Fruit fly (Drosophila melanogaster) whole organism, embryonic: ENCODE results near the gene ND-30.
A peak's percentile ranks its signal among the peaks of the same experiment; 100 is the strongest.

Source experiments
- Awh ChIP-seq: fragments of 200-800 bp; sonication (Bioruptor generic); IDR thresholded peaks from 2 replicates; pipeline ENCODE4, ENCODE4 v1.3.6; 2022; ENCODE audit warnings: missing biosample characterization, missing genetic modification characterization
- CG11085 ChIP-seq: fragments of 200-800 bp; sonication (Bioruptor generic); IDR thresholded peaks from 2 replicates; pipeline ENCODE4 v1.3.6; 2022; ENCODE audit warnings: missing biosample characterization, missing genetic modification characterization
- CG11723 ChIP-seq: fragments of 200-800 bp; sonication (Bioruptor generic); optimal IDR thresholded peaks from 2 replicates; lab custom pipeline; 2017; ENCODE audit warnings: missing biosample characterization, mild to moderate bottlenecking, missing genetic modification characterization
- CG12219 ChIP-seq: fragments of 200-800 bp; sonication (Bioruptor generic); optimal IDR thresholded peaks from 3 replicates; lab custom pipeline; 2018; ENCODE audit warnings: missing biosample characterization, mild to moderate bottlenecking, missing genetic modification characterization
- CG12236 ChIP-seq: fragments of 200-800 bp; sonication (Bioruptor generic); optimal IDR thresholded peaks from 2 replicates; lab custom pipeline; 2016; ENCODE audit warnings: missing biosample characterization, missing genetic modification characterization
- CG14965 ChIP-seq: fragments of 200-800 bp; sonication (Bioruptor generic); optimal IDR thresholded peaks from 2 replicates; lab custom pipeline; 2016; ENCODE audit warnings: missing biosample characterization, missing genetic modification characterization, borderline replicate concordance
- CG15269 ChIP-seq: fragments of 200-800 bp; sonication (Bioruptor generic); optimal IDR thresholded peaks from 2 replicates; lab custom pipeline; 2018; ENCODE audit warnings: missing biosample characterization, mild to moderate bottlenecking, missing genetic modification characterization, moderate library complexity
- CG1603 ChIP-seq: fragments of 200-800 bp; sonication (Bioruptor generic); optimal IDR thresholded peaks from 2 replicates; lab custom pipeline; 2019; ENCODE audit warnings: missing biosample characterization, mild to moderate bottlenecking, missing genetic modification characterization, moderate library complexity
- CG16813 ChIP-seq: fragments of 200-800 bp; sonication (Bioruptor generic); IDR thresholded peaks from 3 replicates; pipeline ENCODE4 v1.3.6; 2022; ENCODE audit warnings: missing biosample characterization, missing genetic modification characterization; ENCODE audit not compliant: partially characterized antibody
- CG17829 ChIP-seq: fragments of 200-800 bp; optimal IDR thresholded peaks from 2 replicates; lab custom pipeline; 2019; ENCODE audit warnings: missing biosample characterization, mild to moderate bottlenecking, missing genetic modification characterization, moderate library complexity
- CG18599 ChIP-seq: fragments of 200-800 bp; sonication (Bioruptor generic); optimal IDR thresholded peaks from 3 replicates; lab custom pipeline; 2017; ENCODE audit warnings: missing biosample characterization, missing genetic modification characterization, mild to moderate bottlenecking, moderate library complexity, missing genetic modification reagents
- CG3163 ChIP-seq: fragments of 200-800 bp; sonication (Bioruptor generic); optimal IDR thresholded peaks from 3 replicates; lab custom pipeline; 2016; ENCODE audit warnings: missing biosample characterization, missing genetic modification characterization
- CG32767 ChIP-seq: fragments of 200-800 bp; sonication (Bioruptor generic); IDR thresholded peaks from 2 replicates; pipeline ENCODE4 v1.3.6; 2022; ENCODE audit warnings: missing biosample characterization, missing genetic modification characterization
- CG33557 ChIP-seq: fragments of 200-800 bp; sonication (Bioruptor generic); optimal IDR thresholded peaks from 2 replicates; lab custom pipeline; 2019; ENCODE audit warnings: missing biosample characterization, mild to moderate bottlenecking, missing genetic modification characterization, moderate library complexity
- CG4707 ChIP-seq: fragments of 200-800 bp; sonication (Bioruptor generic); optimal IDR thresholded peaks from 2 replicates; lab custom pipeline; 2018; ENCODE audit warnings: missing biosample characterization, mild to moderate bottlenecking, missing genetic modification characterization, moderate library complexity
- CG6272 ChIP-seq: fragments of 200-800 bp; sonication (Bioruptor generic); IDR thresholded peaks from 2 replicates; pipeline ENCODE4 v1.3.6; 2022; ENCODE audit warnings: missing biosample characterization, missing genetic modification characterization
- CG7556 ChIP-seq: fragments of 200-800 bp; sonication (Bioruptor generic); optimal IDR thresholded peaks from 2 replicates; lab custom pipeline; 2017; ENCODE audit warnings: missing biosample characterization, mild to moderate bottlenecking, missing genetic modification characterization
- CG7928 ChIP-seq: fragments of 200-800 bp; sonication (Bioruptor generic); optimal IDR thresholded peaks from 2 replicates; lab custom pipeline; 2017; ENCODE audit warnings: missing biosample characterization, mild to moderate bottlenecking, missing genetic modification characterization
- CG8290 ChIP-seq, 3 experiments: fragments of 200-800 bp; sonication (Bioruptor generic); optimal IDR thresholded peaks; 2 replicates each; lab custom pipeline; 2016 to 2019; ENCODE audit warnings: missing biosample characterization in 3 of 3, missing genetic modification characterization in 3 of 3, mild to moderate bottlenecking in 2 of 3, moderate library complexity in 1 of 3
- CG8478 ChIP-seq: fragments of >200 bp; optimal IDR thresholded peaks from 2 replicates; lab custom pipeline; 2018
- CHES-1-like ChIP-seq: fragments of 200-800 bp; sonication (Bioruptor generic); optimal IDR thresholded peaks from 2 replicates; lab custom pipeline; 2016; ENCODE audit warnings: missing biosample characterization, missing genetic modification characterization
- CTCF ChIP-seq: fragments of 200-800 bp; sonication (Bioruptor generic); optimal IDR thresholded peaks from 2 replicates; lab custom pipeline; 2017; ENCODE audit warnings: missing biosample characterization, mild to moderate bottlenecking, missing genetic modification characterization, moderate library complexity
- CkIIα-i1 ChIP-seq: fragments of 200-800 bp; sonication (Bioruptor generic); IDR thresholded peaks from 2 replicates; pipeline ENCODE4 v1.3.6; 2022; ENCODE audit warnings: missing biosample characterization, missing genetic modification characterization
- D19A ChIP-seq: fragments of 200-800 bp; optimal IDR thresholded peaks from 3 replicates; lab custom pipeline; 2019; ENCODE audit warnings: missing biosample characterization, mild to moderate bottlenecking, missing genetic modification characterization, moderate library complexity
- Doc3 ChIP-seq: fragments of 200-800 bp; sonication (Bioruptor generic); IDR thresholded peaks from 3 replicates; pipeline ENCODE4 v1.3.6; 2022; ENCODE audit warnings: missing biosample characterization, missing genetic modification characterization; ENCODE audit not compliant: partially characterized antibody
- ERR ChIP-seq: fragments of 200-800 bp; sonication (Bioruptor generic); optimal IDR thresholded peaks from 2 replicates; lab custom pipeline; 2016; ENCODE audit warnings: missing biosample characterization, missing genetic modification characterization
- H15 ChIP-seq: fragments of 200-800 bp; sonication (Bioruptor generic); IDR thresholded peaks from 3 replicates; pipeline ENCODE4 v1.3.6; 2022; ENCODE audit warnings: missing biosample characterization, missing genetic modification characterization
- MTF-1 ChIP-seq: fragments of 200-800 bp; sonication (Bioruptor generic); optimal IDR thresholded peaks from 2 replicates; lab custom pipeline; 2018; ENCODE audit warnings: missing biosample characterization, mild to moderate bottlenecking, missing genetic modification characterization, borderline replicate concordance
- Med ChIP-seq: fragments of 200-800 bp; sonication (Bioruptor generic); peaks from one replicate; lab custom pipeline; 2016; ENCODE audit warnings: missing biosample characterization, missing genetic modification characterization, mild to moderate bottlenecking, inconsistent platforms, moderate library complexity
- Myb ChIP-seq: fragments of 200-800 bp; sonication (Bioruptor generic); optimal IDR thresholded peaks from 2 replicates; lab custom pipeline; 2016; ENCODE audit warnings: missing biosample characterization, missing genetic modification characterization
- NFAT ChIP-seq: fragments of 200-800 bp; sonication (Bioruptor generic); IDR thresholded peaks from 2 replicates; pipeline ENCODE4 v1.3.6; 2022; ENCODE audit warnings: missing biosample characterization, missing genetic modification characterization
- Optix ChIP-seq: fragments of 200-800 bp; sonication (Bioruptor generic); IDR thresholded peaks from 3 replicates; pipeline ENCODE4 v1.3.6; 2022; ENCODE audit warnings: missing biosample characterization, missing genetic modification characterization
- Side ChIP-seq: fragments of 200-800 bp; sonication (Bioruptor generic); optimal IDR thresholded peaks from 2 replicates; lab custom pipeline; 2016; ENCODE audit warnings: missing biosample characterization, missing genetic modification characterization
- Sox102F ChIP-seq: fragments of 200-800 bp; sonication (Bioruptor generic); optimal IDR thresholded peaks from 2 replicates; lab custom pipeline; 2018; ENCODE audit warnings: missing biosample characterization, mild to moderate bottlenecking, missing genetic modification characterization, moderate library complexity
- cas ChIP-seq: fragments of 200-800 bp; sonication (Bioruptor generic); IDR thresholded peaks from 2 replicates; pipeline ENCODE4 v1.3.6; 2022; ENCODE audit warnings: missing biosample characterization, missing genetic modification characterization
- disco-r ChIP-seq: fragments of 200-800 bp; sonication (Bioruptor generic); optimal IDR thresholded peaks from 2 replicates; lab custom pipeline; 2016; ENCODE audit warnings: missing biosample characterization, missing genetic modification characterization
- gem ChIP-seq: fragments of 200-800 bp; sonication (Bioruptor generic); optimal IDR thresholded peaks from 2 replicates; lab custom pipeline; 2019; ENCODE audit warnings: missing biosample characterization, mild to moderate bottlenecking, missing genetic modification characterization, moderate library complexity
- knrl ChIP-seq: fragments of 200-800 bp; sonication (Bioruptor generic); IDR thresholded peaks from 3 replicates; pipeline ENCODE4 v1.3.6; 2022; ENCODE audit warnings: missing biosample characterization, missing genetic modification characterization; ENCODE audit not compliant: partially characterized antibody
- lov ChIP-seq, 2 experiments: fragments of 200-800 bp in 1 of 2; fragments of >200 bp in 1 of 2; sonication (Bioruptor generic) in 1 of 2; IDR thresholded peaks in 1 of 2; optimal IDR thresholded peaks in 1 of 2; 2 replicates in 1 of 2; 3 replicates in 1 of 2; pipeline versions ENCODE4 v1.3.6 to Lab custom; 2017 to 2022; ENCODE audit warnings: missing biosample characterization in 1 of 2, missing genetic modification characterization in 1 of 2
- maf-S ChIP-seq: fragments of 200-800 bp; sonication (Bioruptor generic); optimal IDR thresholded peaks from 2 replicates; lab custom pipeline; 2016; ENCODE audit warnings: missing biosample characterization, missing genetic modification characterization
- mld ChIP-seq: fragments of 200-800 bp; sonication (Bioruptor generic); IDR thresholded peaks from 3 replicates; pipeline ENCODE4 v1.3.6; 2022; ENCODE audit warnings: missing biosample characterization, missing genetic modification characterization; ENCODE audit not compliant: partially characterized antibody
- peb ChIP-seq: fragments of 200-800 bp; sonication (Bioruptor generic); IDR thresholded peaks from 2 replicates; pipeline ENCODE4 v1.3.6; 2022; ENCODE audit warnings: missing biosample characterization, missing genetic modification characterization
- pfk ChIP-seq: fragments of 200-800 bp; sonication (Bioruptor generic); optimal IDR thresholded peaks from 2 replicates; lab custom pipeline; 2018; ENCODE audit warnings: missing biosample characterization, mild to moderate bottlenecking, missing genetic modification characterization, moderate library complexity
- pita ChIP-seq: fragments of 200-800 bp; sonication (Bioruptor generic); optimal IDR thresholded peaks from 2 replicates; lab custom pipeline; 2017; ENCODE audit warnings: missing biosample characterization, mild to moderate bottlenecking, missing genetic modification characterization
- sc ChIP-seq, 3 experiments: fragments of >200 bp in 2 of 3; fragments of 200-800 bp in 1 of 3; sonication (Bioruptor generic) in 1 of 3; optimal IDR thresholded peaks; 2 replicates in 2 of 3; 3 replicates in 1 of 3; lab custom pipeline; 2017; ENCODE audit warnings: mild to moderate bottlenecking in 1 of 3, missing biosample characterization in 1 of 3, missing genetic modification characterization in 1 of 3, missing genetic modification reagents in 1 of 3
- schlank ChIP-seq: fragments of 200-800 bp; sonication (Bioruptor generic); optimal IDR thresholded peaks from 2 replicates; lab custom pipeline; 2018; ENCODE audit warnings: missing biosample characterization, mild to moderate bottlenecking, missing genetic modification characterization
- sr ChIP-seq: fragments of 200-800 bp; sonication (Bioruptor generic); IDR thresholded peaks from 3 replicates; pipeline ENCODE4 v1.3.6; 2022; ENCODE audit warnings: missing biosample characterization, missing genetic modification characterization
- tap ChIP-seq: fragments of 200-800 bp; optimal IDR thresholded peaks from 3 replicates; lab custom pipeline; 2019; ENCODE audit warnings: missing biosample characterization, mild to moderate bottlenecking, missing genetic modification characterization, moderate library complexity
- tin ChIP-seq: fragments of 200-800 bp; sonication (Bioruptor generic); optimal IDR thresholded peaks from 3 replicates; lab custom pipeline; 2016; ENCODE audit warnings: missing biosample characterization, missing genetic modification characterization
- zfh1 ChIP-seq: fragments of 200-800 bp; sonication (Bioruptor generic); IDR thresholded peaks from 3 replicates; pipeline ENCODE4 v1.3.6; 2022; ENCODE audit warnings: missing biosample characterization, missing genetic modification characterization

The ND-30 gene

DNA sequence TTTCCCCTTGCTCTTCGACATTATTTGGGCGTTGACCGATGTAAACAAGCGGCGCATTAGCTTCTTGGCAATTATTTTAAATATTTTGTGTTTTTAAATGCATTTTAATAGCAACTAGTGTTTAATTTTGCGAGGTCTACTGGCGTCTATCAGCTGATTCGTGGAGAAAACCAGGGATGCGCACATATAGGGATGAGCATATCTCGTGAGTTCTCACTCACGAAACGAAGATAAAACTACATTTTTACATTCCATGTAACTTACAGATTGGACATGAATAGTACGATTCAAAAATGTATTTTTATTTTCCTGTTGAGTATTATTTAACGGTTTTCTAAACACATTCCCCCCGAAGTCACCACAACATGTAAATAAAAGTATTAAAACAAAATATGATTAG is 38.1 kb upstream of the ND-30 start, which contains the start of gene CG14966 (continued):
- TF ChIP-seq sr (GFP tag; lab: Robert Waterston, UW) = no peak
- no peak for TF ChIP-seq Optix
- TF ChIP-seq CHES-1-like (GFP tag; lab: Kevin White, UChicago) = peak; percentile 70
- TF ChIP-seq tap (tag; lab: Kevin White, UChicago) = no peak
- peak; percentile 72 for TF ChIP-seq CTCF (GFP tag; lab: Kevin White, UChicago)
- no peak for TF ChIP-seq CG32767 (GFP tag; lab: Robert Waterston, UW)
- TF ChIP-seq Side (GFP tag; lab: Kevin White, UChicago) = peak; percentile 25
- TF ChIP-seq CG1603 (tag; lab: Kevin White, UChicago) = peak; percentile 66
- no peak for TF ChIP-seq CG12236 (GFP tag; lab: Kevin White, UChicago)
- TF ChIP-seq CG7928 = peak; percentile 97
- no peak; the same call in 1 of the 2 replicates for TF ChIP-seq NFAT (GFP tag; lab: Robert Waterston, UW)
- no peak for TF ChIP-seq disco-r (GFP tag; lab: Kevin White, UChicago)
- TF ChIP-seq lov (optimal IDR thresholded peaks at IDR 0.05; lab: Kevin White, UChicago) = no peak
- TF ChIP-seq lov (GFP tag; IDR thresholded peaks at IDR 0.05; lab: Robert Waterston, UW) = no peak
- no peak for TF ChIP-seq CG14965 (GFP tag; lab: Kevin White, UChicago)
- no peak for TF ChIP-seq CG6272 (GFP tag; lab: Robert Waterston, UW)
- no peak for TF ChIP-seq CkIIα-i1 (GFP tag; lab: Robert Waterston, UW)
- no peak for TF ChIP-seq CG8478
- TF ChIP-seq tin (GFP tag; lab: Kevin White, UChicago) = peak; percentile 39
- no peak for TF ChIP-seq zfh1 (GFP tag; lab: Robert Waterston, UW)
- TF ChIP-seq gem = peak; percentile 33
- TF ChIP-seq CG4707 (GFP tag; lab: Kevin White, UChicago) = no peak
- no peak for TF ChIP-seq MTF-1 (GFP tag; lab: Kevin White, UChicago)
- no peak for TF ChIP-seq cas (GFP tag; lab: Robert Waterston, UW)
- TF ChIP-seq CG16813 (GFP tag; lab: Robert Waterston, UW) = peak; percentile 91
- no peak for TF ChIP-seq Sox102F
- peak; percentile 22 for TF ChIP-seq CG18599
- no peak for TF ChIP-seq CG33557 (GFP tag; lab: Kevin White, UChicago)
- TF ChIP-seq mld (GFP tag; lab: Robert Waterston, UW) = peak; percentile 78; the same call in 2 of the 3 replicates
- peak; percentile 89 for TF ChIP-seq Med (GFP tag; lab: Kevin White, UChicago)
- TF ChIP-seq knrl (GFP tag; lab: Robert Waterston, UW) = peak; percentile 88
- TF ChIP-seq CG8290 (GFP tag; optimal IDR thresholded peaks at IDR 0.05; lab: Kevin White, UChicago) = peak; percentile 5
- TF ChIP-seq CG8290 (tag; optimal IDR thresholded peaks at IDR 0.05; lab: Kevin White, UChicago) = peak in 1 of 2 experiments; percentile 71
- TF ChIP-seq Doc3 = peak; percentile 89
- no peak for TF ChIP-seq sc (optimal IDR thresholded peaks at IDR 0.05; lab: Kevin White, UChicago)
- TF ChIP-seq sc (GFP tag; optimal IDR thresholded peaks at IDR 0.05; lab: Kevin White, UChicago) = no peak
- no peak for TF ChIP-seq CG3163 (GFP tag; lab: Kevin White, UChicago)
- no peak for TF ChIP-seq CG11085 (GFP tag; lab: Robert Waterston, UW)
- peak; percentile 25 for TF ChIP-seq ERR (GFP tag; lab: Kevin White, UChicago)
- TF ChIP-seq Myb (GFP tag; lab: Kevin White, UChicago) = peak; percentile 95
- TF ChIP-seq CG11723 (GFP tag; lab: Kevin White, UChicago) = no peak
- TF ChIP-seq CG12219 (GFP tag; lab: Kevin White, UChicago) = no peak
- TF ChIP-seq pfk (GFP tag; lab: Kevin White, UChicago) = peak; percentile 11
- no peak for TF ChIP-seq peb (GFP tag; lab: Robert Waterston, UW)
- no peak for TF ChIP-seq CG7556 (GFP tag; lab: Kevin White, UChicago)
- no peak for TF ChIP-seq maf-S (GFP tag; lab: Kevin White, UChicago)
- no peak for TF ChIP-seq schlank (tag; lab: Kevin White, UChicago)
- no peak for TF ChIP-seq H15 (GFP tag; lab: Robert Waterston, UW)
- no peak for TF ChIP-seq D19A (tag; lab: Kevin White, UChicago)
- TF ChIP-seq Awh (GFP tag; lab: Robert Waterston, UW) = no peak
- peak; percentile 66 for TF ChIP-seq CG17829 (tag; lab: Kevin White, UChicago)
- TF ChIP-seq CG15269 (tag; lab: Kevin White, UChicago) = peak; percentile 12
- no peak for TF ChIP-seq pita (GFP tag; lab: Kevin White, UChicago)
